Worm (Caenorhabditis elegans): ENCODE results near the gene ZK795.3.

ce11 chrIV:12545902-12546301 lies 13.3 kb upstream of the ZK795.3 start:
- TF ChIP-seq F10B5.3 (tag; optimal IDR thresholded peaks at IDR 0.05) (no peak), unc-130 (GFP tag; optimal IDR thresholded peaks at IDR 0.05) (no peak), lir-3 (tag; optimal IDR thresholded peaks at IDR 0.05) (no peak), snpc-4 (tag; optimal IDR thresholded peaks at IDR 0.05) (no peak)

Measured in whole organism, L4 larva.